Worm (Caenorhabditis elegans): Measurements from ENCODE around the gene clec-56.

The clec-56 gene

ce11 chrV:14437355-14437754, 36.8 kb upstream of the clec-56 start:
- no peak for TF ChIP-seq ama-1 (optimal IDR thresholded peaks at IDR 0.05)
- TF ChIP-seq F13C5.2 (tag; optimal IDR thresholded peaks at IDR 0.05) = no peak
- TF ChIP-seq hmbx-1 (tag; optimal IDR thresholded peaks at IDR 0.05) = no peak
- no peak for TF ChIP-seq ceh-36 (tag; optimal IDR thresholded peaks at IDR 0.05)
- no peak for TF ChIP-seq tbx-37 (GFP tag; conservative IDR thresholded peaks at IDR 0.05)
- no peak for TF ChIP-seq hnd-1 (tag; optimal IDR thresholded peaks at IDR 0.05)

- no peak for TF ChIP-seq hmbx-1 (tag; optimal IDR thresholded peaks at IDR 0.05)
- no peak for TF ChIP-seq tra-4 (tag; optimal IDR thresholded peaks at IDR 0.05)
- no peak for TF ChIP-seq hnd-1 (tag; optimal IDR thresholded peaks at IDR 0.05)
- no peak for TF ChIP-seq tbx-37 (GFP tag; conservative IDR thresholded peaks at IDR 0.05)
- TF ChIP-seq B0310.2 (tag; optimal IDR thresholded peaks at IDR 0.05) = no peak
- TF ChIP-seq ceh-36 (tag; optimal IDR thresholded peaks at IDR 0.05) = no peak
Measured at ce11 chrV:14438099-14438739, 36.0 kb upstream of the clec-56 start.

ce11 chrV:14439236-14439635, 35.0 kb upstream of the clec-56 start:
- TF ChIP-seq ceh-13 (GFP tag; optimal IDR thresholded peaks at IDR 0.05) (no peak), ama-1 (optimal IDR thresholded peaks at IDR 0.05) (no peak), F13C5.2 (tag; optimal IDR thresholded peaks at IDR 0.05) (no peak), hmg-4 (GFP tag; optimal IDR thresholded peaks at IDR 0.05) (no peak)

- TF ChIP-seq pes-1 (GFP tag; IDR thresholded peaks at IDR 0.05) (no peak), hmbx-1 (tag; optimal IDR thresholded peaks at IDR 0.05) (no peak), tbx-11 (GFP tag; IDR thresholded peaks at IDR 0.05) (no peak), scrt-1 (GFP tag; IDR thresholded peaks at IDR 0.05) (no peak), tra-4 (tag; optimal IDR thresholded peaks at IDR 0.05) (no peak), ets-7 (tag; optimal IDR thresholded peaks at IDR 0.05) (no peak), ceh-13 (GFP tag; optimal IDR thresholded peaks at IDR 0.05) (no peak), F13C5.2 (tag; optimal IDR thresholded peaks at IDR 0.05) (no peak), flt-1 (GFP tag; IDR thresholded peaks at IDR 0.05) (no peak), aly-1 (tag; optimal IDR thresholded peaks at IDR 0.05) (no peak), tbx-37 (GFP tag; conservative IDR thresholded peaks at IDR 0.05) (no peak)
Measured at ce11 chrV:14440841-14441240, 33.4 kb upstream of the clec-56 start, which contains the start of gene F23B12.4. TSS of gene F23B12.4 (plus strand) at chrV:14441141.

- TF ChIP-seq tbx-11 (GFP tag; IDR thresholded peaks at IDR 0.05) (no peak), ama-1 (optimal IDR thresholded peaks at IDR 0.05) (no peak), pes-1 (GFP tag; IDR thresholded peaks at IDR 0.05) (no peak), aly-1 (tag; optimal IDR thresholded peaks at IDR 0.05) (no peak)
Measured at ce11 chrV:14446453-14446852, 27.7 kb upstream of the clec-56 start.

- no peak for TF ChIP-seq sea-1 (GFP tag; conservative IDR thresholded peaks at IDR 0.05)
- no peak for TF ChIP-seq flt-1 (GFP tag; IDR thresholded peaks at IDR 0.05)
- TF ChIP-seq F13C5.2 (tag; optimal IDR thresholded peaks at IDR 0.05) = no peak
- no peak for TF ChIP-seq ets-7 (tag; optimal IDR thresholded peaks at IDR 0.05)
- TF ChIP-seq hmbx-1 (tag; optimal IDR thresholded peaks at IDR 0.05) = no peak
- no peak for TF ChIP-seq hnd-1 (tag; optimal IDR thresholded peaks at IDR 0.05)
- TF ChIP-seq B0310.2 (tag; optimal IDR thresholded peaks at IDR 0.05) = no peak
- no peak for TF ChIP-seq ama-1 (optimal IDR thresholded peaks at IDR 0.05)
- TF ChIP-seq ceh-13 (GFP tag; optimal IDR thresholded peaks at IDR 0.05) = no peak
- no peak for TF ChIP-seq tbx-11 (GFP tag; IDR thresholded peaks at IDR 0.05)
- TF ChIP-seq hmg-4 (GFP tag; optimal IDR thresholded peaks at IDR 0.05) = no peak
- TF ChIP-seq ceh-36 (tag; optimal IDR thresholded peaks at IDR 0.05) = no peak
- no peak for TF ChIP-seq tbx-37 (GFP tag; conservative IDR thresholded peaks at IDR 0.05)
- no peak for TF ChIP-seq scrt-1 (GFP tag; IDR thresholded peaks at IDR 0.05)
- TF ChIP-seq tra-4 (tag; optimal IDR thresholded peaks at IDR 0.05) = no peak
- TF ChIP-seq pes-1 (GFP tag; IDR thresholded peaks at IDR 0.05) = no peak
- TF ChIP-seq aly-1 (tag; optimal IDR thresholded peaks at IDR 0.05) = no peak
Measured at ce11 chrV:14447240-14447763, 26.9 kb upstream of the clec-56 start, which contains the start of the genes dlat-1 and fntb-1. TSS of gene dlat-1 (minus strand) at chrV:14447290. TSS of gene fntb-1 (plus strand) at chrV:14447651.

- TF ChIP-seq hnd-1 (tag; optimal IDR thresholded peaks at IDR 0.05) = no peak
- TF ChIP-seq hmg-4 (GFP tag; optimal IDR thresholded peaks at IDR 0.05) = no peak
- no peak for TF ChIP-seq B0310.2 (tag; optimal IDR thresholded peaks at IDR 0.05)
- TF ChIP-seq ceh-36 (tag; optimal IDR thresholded peaks at IDR 0.05) = no peak
Measured at ce11 chrV:14448669-14449068, 25.5 kb upstream of the clec-56 start.

ce11 chrV:14449397-14449796, 24.8 kb upstream of the clec-56 start, which contains the start of gene F23B12.7:
TSS of gene F23B12.7 (plus strand) at chrV:14449697.
- TF ChIP-seq hmg-4 (GFP tag; optimal IDR thresholded peaks at IDR 0.05) (no peak), flt-1 (GFP tag; IDR thresholded peaks at IDR 0.05) (no peak), F13C5.2 (tag; optimal IDR thresholded peaks at IDR 0.05) (no peak), ama-1 (optimal IDR thresholded peaks at IDR 0.05) (no peak), tbx-11 (GFP tag; IDR thresholded peaks at IDR 0.05) (no peak)

ce11 chrV:14456626-14457025, 17.6 kb upstream of the clec-56 start, which contains the start of gene bmk-1:
TSS of gene bmk-1 (minus strand) at chrV:14456984.
- no peak for TF ChIP-seq tbx-11 (GFP tag; IDR thresholded peaks at IDR 0.05)
- TF ChIP-seq tra-4 (tag; optimal IDR thresholded peaks at IDR 0.05) = no peak
- no peak for TF ChIP-seq ceh-13 (GFP tag; optimal IDR thresholded peaks at IDR 0.05)

Measured in whole organism, early embryonic.